Fruit fly (Drosophila melanogaster) S2 (cell line): ENCODE data around the gene CG45072.
A peak's percentile ranks its signal among the peaks of the same experiment; 100 is the strongest.

Experiments
- CG8478 ChIP-seq: fragments of >200 bp; optimal IDR thresholded peaks from 2 replicates; lab custom pipeline; 2018
- CTCF ChIP-seq, 2 experiments: fragments of >200 bp; optimal IDR thresholded peaks; 2 replicates each; lab custom pipeline; 2018

CG45072 gene

dm6 chr3R:30123163-30123562, at the start of gene CG45072:
Gene CG45072 (minus strand): TSS chr3R:30123263.
- no peak for TF ChIP-seq CTCF (optimal IDR thresholded peaks at IDR 0.05; lab: Kevin White, UChicago)
- no peak for TF ChIP-seq CG8478 (lab: Kevin White, UChicago)

- no peak for TF ChIP-seq CG8478 (lab: Kevin White, UChicago)
- TF ChIP-seq CTCF (optimal IDR thresholded peaks at IDR 0.05; lab: Kevin White, UChicago), result no peak
Observed at dm6 chr3R:30170671-30171667, 47.9 kb upstream of the CG45072 start, which contains the start of gene Rsod. Gene Rsod (minus strand): TSS chr3R:30171207.

- TF ChIP-seq CG8478 (lab: Kevin White, UChicago) (no peak), CTCF (optimal IDR thresholded peaks at IDR 0.05; lab: Kevin White, UChicago) (no peak)
Observed at dm6 chr3R:30166159-30166784, 43.2 kb upstream of the CG45072 start, which contains the start of gene VhaAC45RP. Gene VhaAC45RP (minus strand): TSS chr3R:30166419.

dm6 chr3R:30164162-30164561, 41.1 kb upstream of the CG45072 start:
- TF ChIP-seq CG8478 (lab: Kevin White, UChicago) (no peak), CTCF (optimal IDR thresholded peaks at IDR 0.05; lab: Kevin White, UChicago) (no peak)

dm6 chr3R:30163228-30163627, 40.2 kb upstream of the CG45072 start:
- no peak for TF ChIP-seq CTCF (optimal IDR thresholded peaks at IDR 0.05; lab: Kevin White, UChicago)
- no peak for TF ChIP-seq CG8478 (lab: Kevin White, UChicago)

dm6 chr3R:30160312-30160942, 37.4 kb upstream of the CG45072 start, which contains the start of gene CG11498:
Gene CG11498 (minus strand): TSS chr3R:30160473.
- TF ChIP-seq CG8478 (lab: Kevin White, UChicago), result no peak
- no peak for TF ChIP-seq CTCF (optimal IDR thresholded peaks at IDR 0.05; lab: Kevin White, UChicago)

- peak in 1 of 2 experiments; percentile 56 for TF ChIP-seq CTCF (optimal IDR thresholded peaks at IDR 0.05; lab: Kevin White, UChicago)
- TF ChIP-seq CG8478 (lab: Kevin White, UChicago), result no peak
Observed at dm6 chr3R:30153864-30154263, 30.8 kb upstream of the CG45072 start.

dm6 chr3R:30151300-30152109, 28.4 kb upstream of the CG45072 start, which contains the start of gene CG15529:
Gene CG15529 (plus strand): TSS chr3R:30152059.
- no peak for TF ChIP-seq CG8478 (lab: Kevin White, UChicago)
- TF ChIP-seq CTCF (optimal IDR thresholded peaks at IDR 0.05; lab: Kevin White, UChicago), result no peak

dm6 chr3R:30150602-30151001, 27.5 kb upstream of the CG45072 start:
- TF ChIP-seq CTCF (optimal IDR thresholded peaks at IDR 0.05; lab: Kevin White, UChicago) (no peak), CG8478 (lab: Kevin White, UChicago) (no peak)

dm6 chr3R:30149506-30149905, 26.4 kb upstream of the CG45072 start, which contains the start of gene AdoR:
Gene AdoR (minus strand): TSS chr3R:30149606.
- TF ChIP-seq CG8478 (lab: Kevin White, UChicago), result no peak
- TF ChIP-seq CTCF (optimal IDR thresholded peaks at IDR 0.05; lab: Kevin White, UChicago), result no peak

- TF ChIP-seq CG8478 (lab: Kevin White, UChicago) (no peak), CTCF (optimal IDR thresholded peaks at IDR 0.05; lab: Kevin White, UChicago) (no peak)
Observed at dm6 chr3R:30134063-30135047, 11.3 kb upstream of the CG45072 start, which contains the start of gene Tpi. Gene Tpi (minus strand): TSS chr3R:30134599.

dm6 chr3R:30132295-30132694, 9.2 kb upstream of the CG45072 start, which contains the start of gene CG31029:
Gene CG31029 (minus strand): TSS chr3R:30132395.
- TF ChIP-seq CG8478 (lab: Kevin White, UChicago) (no peak), CTCF (optimal IDR thresholded peaks at IDR 0.05; lab: Kevin White, UChicago) (no peak)
